Worm (Caenorhabditis elegans) whole organism, early embryonic: Measurements from ENCODE around the gene F16H6.9.

Experiments
- B0310.2 ChIP-seq: sonication (generic microtip); optimal IDR thresholded peaks from 2 replicates; lab custom pipeline; 2016; ENCODE audit warnings: mild to moderate bottlenecking, missing genetic modification characterization, missing compliant biosample characterization
- F13C5.2 ChIP-seq: sonication (generic microtip); optimal IDR thresholded peaks from 2 replicates; lab custom pipeline; 2017; ENCODE audit warnings: mild to moderate bottlenecking, missing genetic modification characterization, inconsistent platforms, missing compliant biosample characterization
- aly-1 ChIP-seq: sonication (generic microtip); optimal IDR thresholded peaks from 2 replicates; lab custom pipeline; 2016; ENCODE audit warnings: missing genetic modification characterization, missing compliant biosample characterization
- ama-1 ChIP-seq: fragments of 150-350 bp; optimal IDR thresholded peaks from 2 replicates; lab custom pipeline; 2014
- ceh-13 ChIP-seq: fragments of 200-800 bp; sonication (Bioruptor generic); optimal IDR thresholded peaks from 2 replicates; lab custom pipeline; 2018; ENCODE audit warnings: mild to moderate bottlenecking, missing genetic modification characterization, missing compliant biosample characterization
- ceh-36 ChIP-seq: sonication (generic microtip); optimal IDR thresholded peaks from 2 replicates; lab custom pipeline; 2016; ENCODE audit warnings: missing genetic modification characterization, inconsistent platforms, missing compliant biosample characterization
- ets-7 ChIP-seq: sonication (generic microtip); optimal IDR thresholded peaks from 2 replicates; lab custom pipeline; 2016; ENCODE audit warnings: missing genotype, missing genetic modification characterization, missing compliant biosample characterization
- flt-1 ChIP-seq: fragments of 200-800 bp; sonication (Bioruptor generic); IDR thresholded peaks from 2 replicates; pipeline ENCODE4 v1.3.6; 2022; ENCODE audit warnings: missing genetic modification characterization, missing compliant biosample characterization
- hmbx-1 ChIP-seq: sonication (generic microtip); optimal IDR thresholded peaks from 2 replicates; lab custom pipeline; 2016; ENCODE audit warnings: mild to moderate bottlenecking, missing genetic modification characterization, missing compliant biosample characterization
- hmg-4 ChIP-seq: fragments of 200-800 bp; sonication (Bioruptor generic); optimal IDR thresholded peaks from 2 replicates; lab custom pipeline; 2018; ENCODE audit warnings: mild to moderate bottlenecking, missing genetic modification characterization, missing compliant biosample characterization
- hnd-1 ChIP-seq: sonication (generic microtip); optimal IDR thresholded peaks from 2 replicates; lab custom pipeline; 2016; ENCODE audit warnings: missing genetic modification characterization, missing compliant biosample characterization
- pes-1 ChIP-seq: fragments of 200-800 bp; sonication (Bioruptor generic); IDR thresholded peaks from 2 replicates; pipeline ENCODE4 v1.3.6; 2022; ENCODE audit warnings: missing genetic modification reagents, missing genetic modification characterization, missing compliant biosample characterization
- scrt-1 ChIP-seq: fragments of 200-800 bp; sonication (Bioruptor generic); IDR thresholded peaks from 2 replicates; pipeline ENCODE4 v1.3.6; 2022; ENCODE audit warnings: missing genetic modification characterization, missing compliant biosample characterization
- sea-1 ChIP-seq: fragments of 200-800 bp; sonication (Bioruptor generic); conservative IDR thresholded peaks from 2 replicates; pipeline ENCODE4 v1.3.6; 2022; ENCODE audit warnings: missing genetic modification characterization, missing compliant biosample characterization
- tbx-11 ChIP-seq: fragments of 200-800 bp; sonication (Bioruptor generic); IDR thresholded peaks from 2 replicates; pipeline ENCODE4 v1.3.6; 2022; ENCODE audit warnings: missing genetic modification characterization, missing compliant biosample characterization
- tbx-37 ChIP-seq: fragments of 200-800 bp; sonication (Bioruptor generic); conservative IDR thresholded peaks from 2 replicates; pipeline ENCODE4 v1.3.6; 2022; ENCODE audit warnings: missing genetic modification reagents, missing genetic modification characterization, missing compliant biosample characterization
- tra-4 ChIP-seq: sonication (generic microtip); optimal IDR thresholded peaks from 2 replicates; lab custom pipeline; 2017; ENCODE audit warnings: missing genetic modification characterization, missing compliant biosample characterization

The F16H6.9 gene

DNA sequence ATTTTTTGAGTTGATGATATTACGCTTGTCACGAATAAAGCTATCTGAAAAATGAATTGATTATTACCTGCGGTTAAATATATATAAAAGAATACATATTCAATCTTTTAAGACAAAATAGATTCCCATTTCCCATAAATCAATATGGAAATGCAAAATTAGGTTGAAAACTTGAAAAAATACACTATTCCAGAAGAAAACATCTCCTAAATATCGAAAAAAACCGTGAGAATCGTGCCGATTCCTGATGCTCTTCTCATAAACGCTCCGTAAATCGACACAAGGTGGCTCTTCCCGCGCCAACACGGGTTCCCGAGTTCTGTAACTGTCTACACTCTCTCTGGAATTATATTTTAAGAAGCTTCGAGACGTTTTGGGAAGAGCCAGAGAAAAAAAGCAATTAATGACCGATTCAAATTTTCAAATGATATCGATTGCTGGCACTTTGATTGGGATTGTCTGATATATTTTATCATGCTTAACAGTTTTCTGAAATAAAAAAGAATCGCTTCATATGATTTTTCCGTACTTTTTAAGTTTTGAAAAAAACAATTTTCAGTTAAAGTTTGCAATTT lies 19.9 kb downstream of the F16H6.9 start, which contains the start of gene R10E8.3:
Gene R10E8.3 (minus strand): TSS at position 51 of the 575 bp plus-strand sequence.
- TF ChIP-seq B0310.2 (tag; lab: Kevin White, UChicago) (no peak), ets-7 (no peak), F13C5.2 (tag; lab: Kevin White, UChicago) (no peak), ama-1 (lab: Kevin White, UChicago) (no peak), ceh-13 (GFP tag; lab: Kevin White, UChicago) (no peak), hmg-4 (GFP tag; lab: Kevin White, UChicago) (no peak), scrt-1 (GFP tag; lab: Robert Waterston, UW) (no peak), tra-4 (no peak), ceh-36 (tag; lab: Kevin White, UChicago) (no peak), hmbx-1 (tag; lab: Kevin White, UChicago) (no peak), tbx-11 (no peak), flt-1 (GFP tag; lab: Robert Waterston, UW) (no peak), tbx-37 (GFP tag; lab: Robert Waterston, UW) (no peak), sea-1 (no peak), aly-1 (tag; lab: Kevin White, UChicago) (no peak), hnd-1 (tag; lab: Kevin White, UChicago) (no peak), pes-1 (GFP tag; lab: Robert Waterston, UW) (no peak)

- TF ChIP-seq tra-4 (no peak), ceh-13 (GFP tag; lab: Kevin White, UChicago) (no peak), hmg-4 (GFP tag; lab: Kevin White, UChicago) (no peak), ama-1 (lab: Kevin White, UChicago) (no peak), sea-1 (no peak), tbx-37 (GFP tag; lab: Robert Waterston, UW) (no peak), flt-1 (GFP tag; lab: Robert Waterston, UW) (no peak), B0310.2 (tag; lab: Kevin White, UChicago) (no peak), scrt-1 (GFP tag; lab: Robert Waterston, UW) (no peak), F13C5.2 (tag; lab: Kevin White, UChicago) (no peak), ceh-36 (tag; lab: Kevin White, UChicago) (no peak)
Measured at ce11 chrV:18241328-18241727, 24.4 kb downstream of the F16H6.9 start, which contains the start of gene R10E8.8. TSS of gene R10E8.8 (minus strand) at chrV:18241670.

DNA sequence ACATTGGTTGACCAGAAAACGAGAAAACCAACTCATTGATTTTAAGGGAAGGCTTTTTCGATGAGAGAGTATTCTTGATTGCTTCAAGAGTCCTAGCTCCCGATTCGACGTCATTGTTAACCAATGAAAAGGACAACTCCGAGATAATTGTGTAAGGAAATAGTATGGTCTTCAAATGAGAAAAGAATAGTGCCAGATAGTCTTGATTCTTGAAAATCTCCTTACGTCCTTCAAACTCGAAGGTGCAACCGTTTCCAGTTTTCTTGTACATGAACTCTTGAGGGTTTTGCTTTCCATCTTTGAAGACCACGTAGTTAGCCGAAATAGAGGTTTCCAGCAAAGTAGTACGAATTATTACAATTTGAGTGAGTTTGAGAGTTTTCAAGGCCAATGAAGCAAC lies 26.3 kb downstream of the F16H6.9 start:
- no peak for TF ChIP-seq ama-1 (lab: Kevin White, UChicago)
- TF ChIP-seq aly-1 (tag; lab: Kevin White, UChicago) = no peak
- TF ChIP-seq ceh-36 (tag; lab: Kevin White, UChicago) = no peak
- no peak for TF ChIP-seq ceh-13 (GFP tag; lab: Kevin White, UChicago)

DNA sequence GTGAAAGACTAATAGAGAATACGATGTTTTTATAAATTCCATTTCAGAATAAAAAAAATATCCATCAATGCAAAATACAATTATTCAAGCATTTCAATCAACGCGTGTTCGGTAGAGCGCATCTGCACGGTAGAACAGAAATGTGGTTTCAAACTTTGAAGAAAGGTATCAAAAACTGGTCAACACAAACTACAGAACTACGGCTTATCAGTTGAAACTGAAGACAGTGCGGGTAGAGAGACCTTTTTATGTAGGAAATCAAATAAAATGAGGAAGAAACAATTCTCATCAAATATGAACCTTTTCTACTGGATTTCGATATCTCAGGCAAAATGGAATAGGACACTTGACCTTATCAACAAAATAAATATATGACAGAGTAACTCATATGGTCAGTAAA lies 27.5 kb downstream of the F16H6.9 start:
- no peak for TF ChIP-seq ama-1 (lab: Kevin White, UChicago)
- no peak for TF ChIP-seq hmbx-1 (tag; lab: Kevin White, UChicago)
- no peak for TF ChIP-seq tbx-11
- TF ChIP-seq tra-4 = no peak
- TF ChIP-seq flt-1 (GFP tag; lab: Robert Waterston, UW) = no peak
- no peak for TF ChIP-seq ets-7
- TF ChIP-seq F13C5.2 (tag; lab: Kevin White, UChicago) = no peak
- TF ChIP-seq ceh-13 (GFP tag; lab: Kevin White, UChicago) = no peak
- TF ChIP-seq hnd-1 (tag; lab: Kevin White, UChicago) = no peak
- no peak for TF ChIP-seq scrt-1 (GFP tag; lab: Robert Waterston, UW)
- TF ChIP-seq tbx-37 (GFP tag; lab: Robert Waterston, UW) = no peak
- TF ChIP-seq ceh-36 (tag; lab: Kevin White, UChicago) = no peak
- TF ChIP-seq B0310.2 (tag; lab: Kevin White, UChicago) = no peak
- TF ChIP-seq aly-1 (tag; lab: Kevin White, UChicago) = no peak
- TF ChIP-seq sea-1 = no peak
- TF ChIP-seq hmg-4 (GFP tag; lab: Kevin White, UChicago) = no peak
- no peak for TF ChIP-seq pes-1 (GFP tag; lab: Robert Waterston, UW)

DNA sequence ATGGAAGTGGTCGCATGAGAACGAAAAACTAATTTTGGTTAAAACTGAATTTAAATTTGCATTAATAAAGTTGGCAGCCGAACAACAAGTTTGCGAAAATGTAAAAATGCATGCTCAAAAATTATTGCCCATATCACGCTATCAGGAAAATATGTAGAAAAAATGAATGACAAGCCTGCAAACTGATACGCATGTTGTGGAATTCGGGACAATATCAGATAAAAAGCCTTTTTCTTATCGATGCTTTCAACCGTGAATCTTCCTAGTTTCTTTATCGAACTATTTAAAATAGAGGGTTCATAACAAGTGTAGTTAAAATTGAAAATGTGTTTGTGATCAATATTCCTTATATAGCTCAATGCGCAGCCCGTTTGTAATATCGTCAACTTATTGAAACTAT lies 29.2 kb downstream of the F16H6.9 start:
- no peak for TF ChIP-seq hmg-4 (GFP tag; lab: Kevin White, UChicago)

DNA sequence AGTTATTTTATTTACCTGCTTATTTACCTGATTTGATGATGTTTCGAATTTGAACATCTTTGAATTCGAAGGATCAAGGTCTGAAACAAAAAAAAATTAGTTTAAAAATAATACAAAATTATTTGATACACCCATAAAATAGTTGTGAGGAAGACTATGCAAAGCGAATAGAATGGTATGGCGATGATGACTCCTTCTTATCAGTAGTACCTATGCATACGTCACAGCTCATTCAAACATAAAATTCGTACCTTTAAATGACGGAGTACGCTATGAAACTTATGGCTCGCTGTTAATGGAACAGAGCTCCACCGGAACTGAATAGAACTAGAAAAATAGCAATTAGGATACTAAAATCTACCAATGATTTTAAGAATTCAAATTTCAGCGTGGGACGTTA lies 35.4 kb downstream of the F16H6.9 start, which contains the start of gene R10E8.1:
Gene R10E8.1 (minus strand): TSS at position 178 of the 400 bp plus-strand sequence.
- TF ChIP-seq F13C5.2 (tag; lab: Kevin White, UChicago) (no peak), sea-1 (no peak), tbx-11 (no peak), B0310.2 (tag; lab: Kevin White, UChicago) (no peak), ets-7 (no peak)

- no peak for TF ChIP-seq ceh-13 (GFP tag; lab: Kevin White, UChicago)
- TF ChIP-seq tbx-11 = no peak
Measured at ce11 chrV:18253494-18253893, 36.6 kb downstream of the F16H6.9 start, which contains the start of gene R10E8.2. TSS of gene R10E8.2 (plus strand) at chrV:18253794.

ce11 chrV:18254483-18254882 lies 37.6 kb downstream of the F16H6.9 start, which contains the start of gene R10E8.5:
TSS of gene R10E8.5 (plus strand) at chrV:18254783.
- TF ChIP-seq ama-1 (lab: Kevin White, UChicago) (no peak), hnd-1 (tag; lab: Kevin White, UChicago) (no peak), B0310.2 (tag; lab: Kevin White, UChicago) (no peak), ets-7 (no peak), tbx-37 (GFP tag; lab: Robert Waterston, UW) (no peak), sea-1 (no peak), hmbx-1 (tag; lab: Kevin White, UChicago) (no peak), pes-1 (GFP tag; lab: Robert Waterston, UW) (no peak)
